Worm (Caenorhabditis elegans): ENCODE results near the gene F47D12.3.

- TF ChIP-seq gmeb-2 (tag; optimal IDR thresholded peaks at IDR 0.05) = no peak
- TF ChIP-seq elt-2 (tag; optimal IDR thresholded peaks at IDR 0.05) = no peak
- no peak for TF ChIP-seq sox-4 (tag; optimal IDR thresholded peaks at IDR 0.05)
Measured at ce11 chrIII:6348578-6348977, 50.3 kb downstream of the F47D12.3 start.

Measured in whole organism, late embryonic.